Worm (Caenorhabditis elegans) whole organism, L4/young adult: ENCODE data around the gene fbxa-220.

Experiments
- W03F9.2 ChIP-seq: fragments of 150-350 bp; optimal IDR thresholded peaks from 2 replicates; lab custom pipeline; 2014; ENCODE audit warnings: missing biosample characterization, missing genetic modification characterization
- dao-5 ChIP-seq: sonication (generic microtip); optimal IDR thresholded peaks from 2 replicates; lab custom pipeline; 2016; ENCODE audit warnings: missing genotype, missing genetic modification characterization, moderate library complexity, missing compliant biosample characterization
- him-1 ChIP-seq: sonication (generic microtip); optimal IDR thresholded peaks from 2 replicates; lab custom pipeline; 2016; ENCODE audit warnings: missing genotype, missing genetic modification reagents, missing genetic modification characterization, missing compliant biosample characterization

DNA sequence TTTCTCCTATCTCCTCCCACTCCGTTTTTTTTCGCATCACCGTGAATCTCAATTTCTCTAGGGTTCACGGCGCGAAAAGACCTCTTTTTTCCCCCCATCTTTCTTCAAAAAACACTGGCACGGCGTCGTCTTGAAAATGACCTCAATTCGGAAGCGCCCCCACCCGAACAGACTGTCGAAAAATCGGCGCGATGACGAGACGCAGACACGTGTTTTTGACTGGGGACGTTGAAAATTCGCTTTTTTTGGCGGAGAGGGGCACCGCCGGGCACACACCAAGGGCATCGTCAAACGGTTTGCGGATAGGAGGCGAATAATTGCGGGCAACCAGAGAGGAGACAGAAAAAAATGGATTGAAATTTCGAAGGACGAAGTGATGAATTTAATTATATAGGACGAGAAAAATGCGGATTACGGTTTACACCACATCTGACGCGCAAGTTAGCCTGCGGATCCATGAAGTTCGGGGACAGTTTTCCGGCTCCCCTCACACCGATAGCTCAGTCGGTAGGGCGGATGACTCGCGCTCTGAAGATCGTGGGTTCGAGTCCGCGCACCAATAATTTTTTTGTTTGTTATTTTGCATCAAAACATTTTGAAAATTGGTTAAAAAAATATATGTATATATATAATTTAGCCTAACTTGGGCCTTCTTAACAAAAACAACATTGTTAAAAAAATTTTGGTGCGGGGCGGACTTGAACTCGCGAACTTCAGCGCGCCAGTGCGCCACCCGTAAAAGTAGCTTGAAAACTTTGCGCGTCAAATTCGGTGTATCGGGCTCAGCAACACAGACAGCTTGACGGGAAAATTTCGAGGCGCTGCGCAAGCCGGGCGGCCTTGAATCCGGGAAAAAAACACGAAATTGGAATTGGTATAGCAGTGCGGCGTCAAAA lies 5.3 kb downstream of the fbxa-220 start:
- TF ChIP-seq him-1 (tag; lab: Kevin White, UChicago) (no peak), dao-5 (no peak), W03F9.2 (tag; lab: Kevin White, UChicago) (no peak)
